Fruit fly (Drosophila melanogaster) whole organism, prepupa: ENCODE measurements around the gene Lgr4.

Experiments used
- CG10631 ChIP-seq: fragments of 200-800 bp; sonication (Bioruptor generic); optimal IDR thresholded peaks from 2 replicates; lab custom pipeline; 2016; ENCODE audit warnings: missing biosample characterization, missing genetic modification characterization
- CG10669 ChIP-seq: fragments of 200-800 bp; sonication (Bioruptor generic); optimal IDR thresholded peaks from 3 replicates; lab custom pipeline; 2018; ENCODE audit warnings: missing biosample characterization, mild to moderate bottlenecking, missing genetic modification characterization, moderate library complexity
- CG11294 ChIP-seq: fragments of 200-800 bp; sonication (Bioruptor generic); IDR thresholded peaks from 2 replicates; pipeline ENCODE4 v1.3.6; 2022; ENCODE audit warnings: missing biosample characterization, missing genetic modification characterization
- CG11762 ChIP-seq: fragments of 200-800 bp; sonication (Bioruptor generic); optimal IDR thresholded peaks from 3 replicates; lab custom pipeline; 2016; ENCODE audit warnings: missing biosample characterization, missing genetic modification characterization; ENCODE audit not compliant: insufficient read depth
- CG11902 ChIP-seq: fragments of 200-800 bp; sonication (Bioruptor generic); optimal IDR thresholded peaks from 3 replicates; lab custom pipeline; 2016; ENCODE audit warnings: missing biosample characterization, missing genetic modification characterization
- CG15336 ChIP-seq: fragments of 200-800 bp; sonication (Bioruptor generic); IDR thresholded peaks from 2 replicates; pipeline ENCODE4 v1.3.6; 2022; ENCODE audit warnings: missing biosample characterization, missing genetic modification characterization
- CG1621 ChIP-seq: fragments of 200-800 bp; sonication (Bioruptor generic); optimal IDR thresholded peaks from 3 replicates; lab custom pipeline; 2018; ENCODE audit warnings: missing biosample characterization, mild to moderate bottlenecking, missing genetic modification characterization
- CG31627 ChIP-seq: fragments of 200-800 bp; sonication (Bioruptor generic); optimal IDR thresholded peaks from 3 replicates; lab custom pipeline; 2016; ENCODE audit warnings: missing biosample characterization, missing genetic modification characterization
- CG32006 ChIP-seq: fragments of 200-800 bp; sonication (Bioruptor generic); optimal IDR thresholded peaks from 3 replicates; lab custom pipeline; 2017; ENCODE audit warnings: missing biosample characterization, mild to moderate bottlenecking, missing genetic modification characterization
- CG4318 ChIP-seq: fragments of 200-800 bp; sonication (Bioruptor generic); optimal IDR thresholded peaks from 3 replicates; lab custom pipeline; 2017; ENCODE audit warnings: missing biosample characterization, mild to moderate bottlenecking, missing genetic modification characterization
- CG6163 ChIP-seq: fragments of 200-800 bp; sonication (Bioruptor generic); IDR thresholded peaks from 3 replicates; pipeline ENCODE4 v1.3.6; 2022; ENCODE audit warnings: missing biosample characterization, missing genetic modification characterization
- CG6276 ChIP-seq: fragments of 200-800 bp; sonication (Bioruptor generic); optimal IDR thresholded peaks from 2 replicates; lab custom pipeline; 2017; ENCODE audit warnings: missing biosample characterization, mild to moderate bottlenecking, missing genetic modification characterization
- CG6792 ChIP-seq: fragments of 200-800 bp; sonication (Bioruptor generic); optimal IDR thresholded peaks from 3 replicates; lab custom pipeline; 2016; ENCODE audit warnings: missing biosample characterization, missing genetic modification characterization
- CG6808 ChIP-seq: fragments of 200-800 bp; sonication (Bioruptor generic); optimal IDR thresholded peaks from 3 replicates; lab custom pipeline; 2017; ENCODE audit warnings: missing biosample characterization, missing genetic modification characterization, mild to moderate bottlenecking, moderate library complexity, missing genetic modification reagents
- CG6854 ChIP-seq: fragments of 200-800 bp; sonication (Bioruptor generic); optimal IDR thresholded peaks from 2 replicates; lab custom pipeline; 2017; ENCODE audit warnings: missing biosample characterization, mild to moderate bottlenecking, missing genetic modification characterization
- CG7368 ChIP-seq: fragments of 200-800 bp; sonication (Bioruptor generic); optimal IDR thresholded peaks from 3 replicates; lab custom pipeline; 2016; ENCODE audit warnings: missing biosample characterization, missing genetic modification characterization
- CG8119 ChIP-seq: fragments of 200-800 bp; sonication (Bioruptor generic); IDR thresholded peaks from 3 replicates; pipeline ENCODE4 v1.3.6; 2022; ENCODE audit warnings: missing biosample characterization, missing genetic modification characterization
- CG8319 ChIP-seq: fragments of 200-800 bp; sonication (Bioruptor generic); optimal IDR thresholded peaks from 3 replicates; lab custom pipeline; 2016; ENCODE audit warnings: missing biosample characterization, missing genetic modification characterization
- CG8632 ChIP-seq: fragments of 200-800 bp; sonication (Bioruptor generic); optimal IDR thresholded peaks from 3 replicates; lab custom pipeline; 2016; ENCODE audit warnings: missing biosample characterization, missing genetic modification characterization
- CG9139 ChIP-seq: fragments of 200-800 bp; sonication (Bioruptor generic); optimal IDR thresholded peaks from 3 replicates; lab custom pipeline; 2017; ENCODE audit warnings: missing biosample characterization, mild to moderate bottlenecking, missing genetic modification characterization
- Eip75B ChIP-seq: fragments of 200-800 bp; sonication (Bioruptor generic); optimal IDR thresholded peaks from 3 replicates; lab custom pipeline; 2016; ENCODE audit warnings: missing biosample characterization, missing genetic modification characterization
- Eip78C ChIP-seq: fragments of 200-800 bp; sonication (Bioruptor generic); peaks from one replicate; lab custom pipeline; 2016; ENCODE audit warnings: missing biosample characterization, missing genetic modification characterization
- Ets21C ChIP-seq: fragments of 200-800 bp; sonication (Bioruptor generic); optimal IDR thresholded peaks from 3 replicates; lab custom pipeline; 2016; ENCODE audit warnings: missing biosample characterization, missing genetic modification characterization
- Gug ChIP-seq: fragments of 200-800 bp; sonication (Bioruptor generic); IDR thresholded peaks from 2 replicates; pipeline ENCODE4 v1.3.6; 2022; ENCODE audit warnings: missing biosample characterization, missing genetic modification characterization
- Hr39 ChIP-seq: fragments of 200-800 bp; sonication (Bioruptor generic); optimal IDR thresholded peaks from 2 replicates; lab custom pipeline; 2016; ENCODE audit warnings: missing biosample characterization, missing genetic modification characterization
- Hr4 ChIP-seq: fragments of 200-800 bp; sonication (Bioruptor generic); optimal IDR thresholded peaks from 3 replicates; lab custom pipeline; 2016; ENCODE audit warnings: missing biosample characterization, missing genetic modification characterization
- Lpt ChIP-seq: fragments of 200-800 bp; sonication (Bioruptor generic); optimal IDR thresholded peaks from 3 replicates; lab custom pipeline; 2016; ENCODE audit warnings: missing biosample characterization, missing genetic modification characterization
- Met ChIP-seq: fragments of 200-800 bp; sonication (Bioruptor generic); optimal IDR thresholded peaks from 3 replicates; lab custom pipeline; 2016; ENCODE audit warnings: missing biosample characterization, missing genetic modification characterization
- OdsH ChIP-seq: fragments of 200-800 bp; sonication (Bioruptor generic); optimal IDR thresholded peaks from 3 replicates; lab custom pipeline; 2016; ENCODE audit warnings: missing biosample characterization, missing genetic modification characterization
- Smox ChIP-seq: fragments of 200-800 bp; sonication (Bioruptor generic); optimal IDR thresholded peaks from 3 replicates; lab custom pipeline; 2016; ENCODE audit warnings: missing biosample characterization, missing genetic modification characterization
- Sox14 ChIP-seq: fragments of 200-800 bp; sonication (Bioruptor generic); optimal IDR thresholded peaks from 3 replicates; lab custom pipeline; 2016; ENCODE audit warnings: missing biosample characterization, missing genetic modification characterization
- Sox15 ChIP-seq: fragments of 200-800 bp; sonication (Bioruptor generic); optimal IDR thresholded peaks from 3 replicates; lab custom pipeline; 2016; ENCODE audit warnings: missing biosample characterization, missing genetic modification characterization
- cyc ChIP-seq: fragments of 200-800 bp; sonication (Bioruptor generic); optimal IDR thresholded peaks from 3 replicates; lab custom pipeline; 2016; ENCODE audit warnings: missing biosample characterization, missing genetic modification characterization
- dac ChIP-seq: fragments of 200-800 bp; sonication (Bioruptor generic); optimal IDR thresholded peaks from 2 replicates; lab custom pipeline; 2017; ENCODE audit warnings: missing biosample characterization, mild to moderate bottlenecking, missing genetic modification characterization
- dsx ChIP-seq: fragments of 200-800 bp; optimal IDR thresholded peaks from 3 replicates; lab custom pipeline; 2019; ENCODE audit warnings: missing biosample characterization, mild to moderate bottlenecking, missing genetic modification characterization, moderate library complexity; ENCODE audit not compliant: poor library complexity, severe bottlenecking
- eg ChIP-seq: fragments of 200-800 bp; sonication (Bioruptor generic); IDR thresholded peaks from 3 replicates; pipeline ENCODE4 v1.3.6; 2022; ENCODE audit warnings: missing biosample characterization, missing genetic modification characterization
- esn ChIP-seq: fragments of 200-800 bp; sonication (Bioruptor generic); optimal IDR thresholded peaks from 2 replicates; lab custom pipeline; 2016; ENCODE audit warnings: missing biosample characterization, mild to moderate bottlenecking, missing genetic modification characterization, moderate library complexity
- fd85E ChIP-seq: fragments of 200-800 bp; sonication (Bioruptor generic); optimal IDR thresholded peaks from 3 replicates; lab custom pipeline; 2016; ENCODE audit warnings: missing biosample characterization, missing genetic modification characterization
- pdm3 ChIP-seq: fragments of 200-800 bp; sonication (Bioruptor generic); optimal IDR thresholded peaks from 3 replicates; lab custom pipeline; 2016; ENCODE audit warnings: missing biosample characterization, missing genetic modification characterization
- salr ChIP-seq, 2 experiments: fragments of 200-800 bp; sonication (Bioruptor generic); optimal IDR thresholded peaks; 3 replicates each; lab custom pipeline; 2016 to 2018; ENCODE audit warnings: missing biosample characterization in 2 of 2, missing genetic modification characterization in 2 of 2, mild to moderate bottlenecking in 1 of 2
- spab ChIP-seq: fragments of 200-800 bp; sonication (Bioruptor generic); optimal IDR thresholded peaks from 2 replicates; lab custom pipeline; 2017; ENCODE audit warnings: missing biosample characterization, mild to moderate bottlenecking, missing genetic modification characterization, missing genetic modification reagents
- ss ChIP-seq, 2 experiments: fragments of 200-800 bp; sonication (Bioruptor generic); optimal IDR thresholded peaks; 2 replicates in 1 of 2; 3 replicates in 1 of 2; lab custom pipeline; 2017 to 2018; ENCODE audit warnings: mild to moderate bottlenecking in 2 of 2, missing biosample characterization in 2 of 2, missing genetic modification characterization in 2 of 2, moderate library complexity in 1 of 2
- vri ChIP-seq: fragments of 200-800 bp; sonication (Bioruptor generic); optimal IDR thresholded peaks from 3 replicates; lab custom pipeline; 2016; ENCODE audit warnings: missing biosample characterization, mild to moderate bottlenecking, missing genetic modification characterization

The Lgr4 gene

DNA sequence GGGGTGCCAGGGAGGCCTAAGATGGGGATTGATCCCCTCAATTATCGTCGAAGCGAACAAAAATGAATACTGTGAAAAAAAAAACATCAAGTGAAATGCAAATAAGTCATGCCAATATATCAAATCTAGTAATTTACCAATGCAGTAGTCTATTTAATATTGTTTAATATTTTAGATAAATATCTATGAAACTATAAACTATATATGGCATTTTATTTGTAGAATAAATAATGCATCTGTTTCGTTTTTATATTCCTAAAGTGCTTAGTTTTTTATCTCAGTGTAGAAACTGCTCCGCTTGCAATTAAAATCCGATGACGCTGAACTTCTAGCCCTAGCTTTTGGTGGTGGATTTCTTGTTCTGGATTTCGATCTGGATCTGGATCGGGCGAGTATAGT, 39.2 kb upstream of the Lgr4 start:
- no peak for TF ChIP-seq Hr4 (GFP tag; lab: Kevin White, UChicago)
- TF ChIP-seq ss (GFP tag; optimal IDR thresholded peaks at IDR 0.05; lab: Kevin White, UChicago) = no peak
- peak; percentile 8 for TF ChIP-seq Eip78C (GFP tag; lab: Kevin White, UChicago)
- no peak for TF ChIP-seq Met (GFP tag; lab: Kevin White, UChicago)
- no peak for TF ChIP-seq CG4318 (GFP tag; lab: Kevin White, UChicago)
- TF ChIP-seq CG6276 (GFP tag; lab: Kevin White, UChicago) = no peak

dm6 chrX:13227505-13228207, 38.7 kb upstream of the Lgr4 start:
- no peak for TF ChIP-seq Eip78C (GFP tag; lab: Kevin White, UChicago)
- no peak for TF ChIP-seq ss (GFP tag; optimal IDR thresholded peaks at IDR 0.05; lab: Kevin White, UChicago)
- TF ChIP-seq CG32006 = no peak
- TF ChIP-seq CG31627 (GFP tag; lab: Kevin White, UChicago) = no peak
- no peak for TF ChIP-seq CG8119
- TF ChIP-seq CG11902 = no peak
- TF ChIP-seq Met (GFP tag; lab: Kevin White, UChicago) = no peak
- no peak for TF ChIP-seq CG8632 (GFP tag; lab: Kevin White, UChicago)
- no peak for TF ChIP-seq CG6792 (GFP tag; lab: Kevin White, UChicago)
- TF ChIP-seq, all 60 proteins: peak for 0

DNA sequence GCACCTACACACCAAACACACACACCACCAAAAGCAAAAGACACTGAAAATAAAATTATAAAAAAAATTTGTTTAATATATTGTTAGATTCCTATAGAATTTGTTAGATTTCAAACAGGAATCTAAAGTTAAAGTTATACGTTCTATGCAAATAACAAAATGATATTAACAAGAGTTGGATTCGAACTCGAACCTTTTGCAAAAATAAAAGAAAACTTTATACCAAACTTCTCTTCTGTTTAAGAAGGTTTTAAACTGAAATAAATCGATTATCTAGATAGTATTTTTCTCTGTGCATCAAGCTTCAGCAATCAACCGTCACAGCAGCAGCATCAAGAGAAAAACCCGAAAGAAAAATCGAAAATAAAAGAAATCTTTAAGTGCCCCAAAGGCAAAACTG, 37.5 kb upstream of the Lgr4 start:
- TF ChIP-seq esn (GFP tag; lab: Kevin White, UChicago) (peak; percentile 32), Eip78C (GFP tag; lab: Kevin White, UChicago) (peak; percentile 94), Ets21C (GFP tag; lab: Kevin White, UChicago) (no peak), CG11762 (GFP tag; lab: Kevin White, UChicago) (peak; percentile 35), Lpt (GFP tag; lab: Kevin White, UChicago) (peak; percentile 62), CG31627 (GFP tag; lab: Kevin White, UChicago) (no peak), CG6808 (GFP tag; lab: Kevin White, UChicago) (peak; percentile 11), Hr4 (GFP tag; lab: Kevin White, UChicago) (peak; percentile 78), CG15336 (GFP tag; lab: Robert Waterston, UW) (peak; percentile 82), ss (GFP tag; optimal IDR thresholded peaks at IDR 0.05; lab: Kevin White, UChicago) (peak; percentile 50 to 60), Eip75B (GFP tag; lab: Kevin White, UChicago) (peak; percentile 49), CG8632 (GFP tag; lab: Kevin White, UChicago) (peak; percentile 13), CG10631 (GFP tag; lab: Kevin White, UChicago) (peak; percentile 63), dac (GFP tag; lab: Kevin White, UChicago) (peak; percentile 42), CG9139 (GFP tag; lab: Kevin White, UChicago) (no peak), vri (GFP tag; lab: Kevin White, UChicago) (no peak), eg (GFP tag; lab: Robert Waterston, UW) (peak; percentile 54; the same call in 1 of the 3 replicates), CG8319 (GFP tag; lab: Kevin White, UChicago) (peak; percentile 19), dsx (GFP tag; lab: Kevin White, UChicago) (no peak), CG6854 (GFP tag; lab: Kevin White, UChicago) (no peak), CG11902 (peak; percentile 1), OdsH (GFP tag; lab: Kevin White, UChicago) (peak; percentile 67), Hr39 (GFP tag; lab: Kevin White, UChicago) (no peak), fd85E (GFP tag; lab: Kevin White, UChicago) (no peak), CG6276 (GFP tag; lab: Kevin White, UChicago) (peak; percentile 76), pdm3 (GFP tag; lab: Kevin White, UChicago) (peak; percentile 57), Smox (GFP tag; lab: Kevin White, UChicago) (peak; percentile 5), CG11294 (GFP tag; lab: Robert Waterston, UW) (no peak), Sox15 (GFP tag; lab: Kevin White, UChicago) (no peak), CG8119 (peak; percentile 82), salr (GFP tag; optimal IDR thresholded peaks at IDR 0.05; lab: Kevin White, UChicago) (peak in 1 of 2 experiments; percentile 59), CG4318 (GFP tag; lab: Kevin White, UChicago) (peak; percentile 71), Met (GFP tag; lab: Kevin White, UChicago) (peak; percentile 26), CG7368 (GFP tag; lab: Kevin White, UChicago) (peak; percentile 59), CG6163 (GFP tag; lab: Robert Waterston, UW) (peak; percentile 30; the same call in 1 of the 3 replicates), spab (GFP tag; lab: Kevin White, UChicago) (peak; percentile 44), CG1621 (tag; lab: Kevin White, UChicago) (no peak), CG32006 (peak; percentile 88), CG6792 (GFP tag; lab: Kevin White, UChicago) (peak; percentile 32), Sox14 (GFP tag; lab: Kevin White, UChicago) (peak; percentile 27), cyc (GFP tag; lab: Kevin White, UChicago) (peak; percentile 6), Gug (GFP tag; lab: Robert Waterston, UW) (peak; percentile 47; the same call in 1 of the 2 replicates), CG10669 (GFP tag; lab: Kevin White, UChicago) (peak; percentile 48)
